Worm (Caenorhabditis elegans): ENCODE results near the gene rpl-11.2.

The rpl-11.2 gene

ce11 chrX:2229305-2230172 lies 12.9 kb downstream of the rpl-11.2 start, which contains the start of gene lin-32:
TSS of gene lin-32 (minus strand) at chrX:2230122.
- TF ChIP-seq nfya-2 (GFP tag; IDR thresholded peaks at IDR 0.05) = no peak

- TF ChIP-seq nfyb-1 (GFP tag; IDR thresholded peaks at IDR 0.05) = peak; percentile 84
- TF ChIP-seq egrh-3 (GFP tag; IDR thresholded peaks at IDR 0.05) = peak; percentile 42; the same call in 1 of the 2 replicates
- TF ChIP-seq Y56A3A.18 (GFP tag; IDR thresholded peaks at IDR 0.05) = peak; percentile 84
- TF ChIP-seq ztf-18 (tag; optimal IDR thresholded peaks at IDR 0.05) = peak; percentile 72
- no peak for TF ChIP-seq ceh-58 (GFP tag; IDR thresholded peaks at IDR 0.05)
- peak; percentile 77 for TF ChIP-seq K12H6.12 (tag; optimal IDR thresholded peaks at IDR 0.05)
- peak; percentile 62 for TF ChIP-seq ztf-22 (GFP tag; optimal IDR thresholded peaks at IDR 0.05)
- TF ChIP-seq dox-1 (GFP tag; IDR thresholded peaks at IDR 0.05) = peak; percentile 80
- no peak for TF ChIP-seq lsy-27 (tag; optimal IDR thresholded peaks at IDR 0.05; ENCODE audit: borderline replicate concordance, insufficient read depth)
- TF ChIP-seq let-607 (tag; optimal IDR thresholded peaks at IDR 0.05) = peak; percentile 29 to 37
- TF ChIP-seq mcd-1 (GFP tag; IDR thresholded peaks at IDR 0.05) = peak; percentile 59
- peak; percentile 34 for TF ChIP-seq fkh-3 (tag; optimal IDR thresholded peaks at IDR 0.05)
- TF ChIP-seq F57A8.1 (GFP tag; optimal IDR thresholded peaks at IDR 0.05) = peak; percentile 33
- TF ChIP-seq sptf-2 (GFP tag; optimal IDR thresholded peaks at IDR 0.05) = peak; percentile 79
- peak; percentile 65 for TF ChIP-seq tlf-1 (GFP tag; optimal IDR thresholded peaks at IDR 0.05)
- 0 out of 2 replicates have a peak, but pooled peaks have one; percentile 31 for TF ChIP-seq bed-1 (GFP tag; IDR thresholded peaks at IDR 0.05)
- TF ChIP-seq B0019.2 (GFP tag; conservative IDR thresholded peaks at IDR 0.05) = no peak
- peak; percentile 87 for TF ChIP-seq lin-26 (GFP tag; IDR thresholded peaks at IDR 0.05)
- TF ChIP-seq F37B4.10 (GFP tag; IDR thresholded peaks at IDR 0.05) = no peak
- no peak for TF ChIP-seq F39B2.1 (GFP tag; IDR thresholded peaks at IDR 0.05)
- 0 out of 2 replicates have a peak, but pooled peaks have one; percentile 10 for TF ChIP-seq cebp-1 (GFP tag; IDR thresholded peaks at IDR 0.05)
- peak; percentile 68 for TF ChIP-seq cebp-1 (tag; optimal IDR thresholded peaks at IDR 0.05)
- 0 out of 2 replicates have a peak, but pooled peaks have one; percentile 31 for TF ChIP-seq Y53G8AR.9 (GFP tag; conservative IDR thresholded peaks at IDR 0.05)
- peak; percentile 61 for TF ChIP-seq hrde-1 (tag; optimal IDR thresholded peaks at IDR 0.05; ENCODE audit: borderline replicate concordance)
- peak; percentile 10 for TF ChIP-seq mxl-1 (tag; optimal IDR thresholded peaks at IDR 0.05)
- peak; percentile 92 for TF ChIP-seq him-1 (tag; optimal IDR thresholded peaks at IDR 0.05)
- TF ChIP-seq mes-4 (tag; optimal IDR thresholded peaks at IDR 0.05) = peak; percentile 84
- TF ChIP-seq pha-4 (tag; optimal IDR thresholded peaks at IDR 0.05) = no peak
- TF ChIP-seq F22D6.2 (tag; optimal IDR thresholded peaks at IDR 0.05) = peak; percentile 18
- no peak for TF ChIP-seq ama-1 (optimal IDR thresholded peaks at IDR 0.05)
- peak; percentile 13 to 91 for TF ChIP-seq ama-1 (GFP tag; optimal IDR thresholded peaks at IDR 0.05)
- TF ChIP-seq K11D2.4 (GFP tag; IDR thresholded peaks at IDR 0.05) = peak; percentile 76
- peak; percentile 13 for TF ChIP-seq somi-1 (GFP tag; optimal IDR thresholded peaks at IDR 0.05)
- peak; percentile 72 for TF ChIP-seq D2030.7 (GFP tag; IDR thresholded peaks at IDR 0.05)
- no peak for TF ChIP-seq lag-1 (GFP tag; IDR thresholded peaks at IDR 0.05)
- peak; percentile 69 for TF ChIP-seq Y95B8A.8 (GFP tag; IDR thresholded peaks at IDR 0.05)
- TF ChIP-seq lir-1 (GFP tag; conservative IDR thresholded peaks at IDR 0.05) = no peak; the same call in 1 of the 2 replicates
- TF ChIP-seq rcor-1 (GFP tag; IDR thresholded peaks at IDR 0.05) = peak; percentile 79
- no peak for TF ChIP-seq dpff-1 (tag; optimal IDR thresholded peaks at IDR 0.05)
- TF ChIP-seq B0261.1 (tag; optimal IDR thresholded peaks at IDR 0.05) = peak; percentile 91
- peak; percentile 55 for TF ChIP-seq T07F8.4 (tag; optimal IDR thresholded peaks at IDR 0.05)
- TF ChIP-seq ceh-100 (GFP tag; IDR thresholded peaks at IDR 0.05) = peak; percentile 26; the same call in 1 of the 2 replicates
- 0 out of 2 replicates have a peak, but pooled peaks have one; percentile 47 for TF ChIP-seq hsf-1 (GFP tag; IDR thresholded peaks at IDR 0.05)
- no peak for TF ChIP-seq madf-3 (GFP tag; IDR thresholded peaks at IDR 0.05)
Observed at ce11 chrX:2226875-2227355, 15.5 kb downstream of the rpl-11.2 start.
